Fruit fly (Drosophila melanogaster): ENCODE measurements around the gene CG17190.

DNA sequence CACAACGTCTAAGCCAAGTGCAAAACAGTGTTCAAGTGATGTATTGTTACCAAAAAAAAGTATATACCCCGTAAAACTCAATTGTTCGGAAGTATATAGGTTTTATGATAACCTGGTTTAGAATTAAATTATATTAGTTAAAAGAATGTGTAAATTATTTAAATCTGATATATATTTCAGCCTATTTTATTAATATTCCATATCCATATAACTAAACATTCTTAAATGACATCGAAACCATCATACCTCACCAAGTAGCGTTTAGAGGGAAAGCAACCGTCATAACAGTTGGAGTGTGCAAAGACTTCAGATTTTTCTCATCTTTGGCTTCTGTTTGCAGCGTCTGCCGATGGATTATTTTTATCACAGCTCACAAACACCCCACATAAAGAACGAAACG lies 13.8 kb downstream of the CG17190 start:
- TF ChIP-seq CG8478 (optimal IDR thresholded peaks at IDR 0.05): no peak
- no peak for TF ChIP-seq psq (optimal IDR thresholded peaks at IDR 0.05)
- peak; percentile 76 for TF ChIP-seq pan (optimal IDR thresholded peaks at IDR 0.05)
- no peak for TF ChIP-seq usp (GFP tag; optimal IDR thresholded peaks at IDR 0.05)
- no peak for TF ChIP-seq EcR (GFP tag; optimal IDR thresholded peaks at IDR 0.05)
- no peak for TF ChIP-seq Dll (optimal IDR thresholded peaks at IDR 0.05)

All from whole organism.